Fruit fly (Drosophila melanogaster) whole organism: Measurements from ENCODE around the gene CG31928.

Source experiments
- CG8478 ChIP-seq: fragments of >200 bp; optimal IDR thresholded peaks from 2 replicates; lab custom pipeline; 2018; ENCODE audit warnings: inconsistent platforms
- Dll ChIP-seq: fragments of >200 bp; optimal IDR thresholded peaks from 2 replicates; lab custom pipeline; 2017
- EcR ChIP-seq, 2 experiments: fragments of >200 bp; optimal IDR thresholded peaks; 2 replicates each; lab custom pipeline; 2017; ENCODE audit warnings: missing biosample characterization in 2 of 2, missing genetic modification characterization in 2 of 2, missing genetic modification reagents in 2 of 2
- pan ChIP-seq: fragments of >200 bp; optimal IDR thresholded peaks from 2 replicates; lab custom pipeline; 2017
- psq ChIP-seq: fragments of >200 bp; optimal IDR thresholded peaks from 2 replicates; lab custom pipeline; 2017
- usp ChIP-seq: fragments of >200 bp; optimal IDR thresholded peaks from 2 replicates; lab custom pipeline; 2017; ENCODE audit warnings: missing biosample characterization, missing genetic modification characterization, mixed read lengths

The CG31928 gene

dm6 chr2L:1491791-1492345 lies at the start of gene CG31928:
Gene CG31928 (plus strand): TSS chr2L:1492295.
- no peak for TF ChIP-seq Dll (lab: Kevin White, UChicago)
- no peak for TF ChIP-seq psq (lab: Kevin White, UChicago)
- TF ChIP-seq CG8478 (lab: Kevin White, UChicago), result no peak
- TF ChIP-seq pan (lab: Kevin White, UChicago), result no peak
- TF ChIP-seq EcR (GFP tag; optimal IDR thresholded peaks at IDR 0.05; lab: Kevin White, UChicago), result no peak
- TF ChIP-seq usp (GFP tag; lab: Kevin White, UChicago), result no peak

DNA sequence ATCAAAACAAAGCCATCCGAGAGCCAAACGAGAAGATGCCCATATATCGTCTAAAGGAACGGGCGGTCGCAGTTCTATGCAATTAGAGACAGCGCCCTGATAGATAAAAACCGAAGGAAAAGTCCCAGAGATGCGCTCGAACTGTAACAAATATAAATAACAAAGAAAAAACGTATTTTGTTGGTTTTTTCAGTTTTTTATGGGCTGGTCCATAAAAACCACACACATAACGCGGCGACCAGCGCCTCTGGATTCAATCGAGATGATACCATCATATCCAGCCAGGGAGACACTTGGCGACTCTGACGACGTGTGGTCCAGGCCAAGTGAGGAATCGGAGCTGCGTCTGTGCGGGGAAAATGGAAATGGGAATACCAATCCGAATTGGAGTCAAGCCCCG lies 48.6 kb upstream of the CG31928 start:
- TF ChIP-seq usp (GFP tag; lab: Kevin White, UChicago), result no peak
- TF ChIP-seq Dll (lab: Kevin White, UChicago), result no peak
- no peak for TF ChIP-seq CG8478 (lab: Kevin White, UChicago)
- TF ChIP-seq psq (lab: Kevin White, UChicago), result no peak
- no peak for TF ChIP-seq pan (lab: Kevin White, UChicago)
- TF ChIP-seq EcR (GFP tag; optimal IDR thresholded peaks at IDR 0.05; lab: Kevin White, UChicago), result no peak

- TF ChIP-seq Dll (lab: Kevin White, UChicago), result no peak
- TF ChIP-seq CG8478 (lab: Kevin White, UChicago), result no peak
- TF ChIP-seq psq (lab: Kevin White, UChicago), result no peak
These were observed 47.0 kb upstream of the CG31928 start for dm6 chr2L:1445048-1445447.

DNA sequence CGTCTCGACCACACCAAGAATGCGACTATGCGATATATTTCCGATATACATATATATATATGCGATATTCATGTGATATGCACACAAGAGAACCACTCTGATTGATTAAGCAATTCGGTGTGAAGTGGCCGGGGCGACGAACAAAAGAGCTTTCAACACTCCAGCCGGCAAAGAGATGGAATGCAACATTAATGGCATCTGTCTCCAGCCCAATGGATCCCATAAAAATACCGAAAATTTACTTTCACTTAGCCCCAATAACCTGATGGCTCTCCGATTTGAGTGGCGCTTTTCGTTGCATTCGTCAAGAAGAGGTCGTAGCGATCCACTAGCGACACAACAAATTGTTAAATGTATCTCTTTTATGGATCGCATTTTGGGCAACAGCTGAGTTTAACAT lies 45.4 kb upstream of the CG31928 start:
- TF ChIP-seq CG8478 (lab: Kevin White, UChicago), result no peak
- no peak for TF ChIP-seq pan (lab: Kevin White, UChicago)
- TF ChIP-seq EcR (GFP tag; optimal IDR thresholded peaks at IDR 0.05; lab: Kevin White, UChicago), result no peak
- no peak for TF ChIP-seq Dll (lab: Kevin White, UChicago)
- no peak for TF ChIP-seq usp (GFP tag; lab: Kevin White, UChicago)
- no peak for TF ChIP-seq psq (lab: Kevin White, UChicago)

DNA sequence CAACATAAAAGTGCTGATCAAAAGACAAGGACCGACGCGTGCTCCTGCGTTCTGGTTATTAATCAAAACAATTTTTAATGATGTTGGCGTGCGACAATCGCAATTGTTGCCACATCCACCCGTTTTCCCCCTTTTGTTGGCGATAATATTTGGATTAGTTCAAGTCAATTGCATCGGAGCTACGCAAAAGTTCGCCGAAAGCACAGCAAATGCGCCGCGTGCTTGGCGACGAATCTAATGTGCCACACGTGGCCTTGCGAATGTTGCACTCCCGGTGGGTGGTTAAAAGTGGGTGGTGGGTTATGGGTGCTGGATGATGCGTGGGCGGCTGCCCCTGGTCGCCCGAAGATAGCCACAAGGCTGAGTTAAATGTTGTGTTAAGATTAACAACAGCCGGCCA lies 44.4 kb upstream of the CG31928 start:
- no peak for TF ChIP-seq Dll (lab: Kevin White, UChicago)
- TF ChIP-seq EcR (GFP tag; optimal IDR thresholded peaks at IDR 0.05; lab: Kevin White, UChicago), result no peak
- TF ChIP-seq pan (lab: Kevin White, UChicago), result no peak
- TF ChIP-seq usp (GFP tag; lab: Kevin White, UChicago), result no peak
- no peak for TF ChIP-seq psq (lab: Kevin White, UChicago)
- TF ChIP-seq CG8478 (lab: Kevin White, UChicago), result no peak

DNA sequence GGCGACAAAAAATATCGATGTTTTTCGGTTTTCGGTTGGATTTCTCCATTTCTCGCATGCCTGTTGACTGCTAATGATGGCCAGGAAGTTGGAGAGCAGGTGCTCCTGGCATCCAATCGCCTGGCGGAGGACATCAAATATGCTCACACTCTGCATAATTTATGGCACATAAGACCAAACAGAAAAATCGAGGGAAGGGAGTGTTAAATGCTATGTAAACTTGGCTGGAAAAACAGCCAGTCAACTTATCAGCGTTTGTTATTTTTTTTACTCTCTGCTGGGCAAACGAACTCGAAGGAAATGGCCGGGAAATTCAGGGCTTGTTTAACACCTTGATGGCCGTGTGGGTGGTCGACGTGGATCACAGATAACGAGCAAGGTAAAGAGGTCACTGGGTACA lies 43.9 kb upstream of the CG31928 start:
- no peak for TF ChIP-seq usp (GFP tag; lab: Kevin White, UChicago)
- no peak for TF ChIP-seq pan (lab: Kevin White, UChicago)

DNA sequence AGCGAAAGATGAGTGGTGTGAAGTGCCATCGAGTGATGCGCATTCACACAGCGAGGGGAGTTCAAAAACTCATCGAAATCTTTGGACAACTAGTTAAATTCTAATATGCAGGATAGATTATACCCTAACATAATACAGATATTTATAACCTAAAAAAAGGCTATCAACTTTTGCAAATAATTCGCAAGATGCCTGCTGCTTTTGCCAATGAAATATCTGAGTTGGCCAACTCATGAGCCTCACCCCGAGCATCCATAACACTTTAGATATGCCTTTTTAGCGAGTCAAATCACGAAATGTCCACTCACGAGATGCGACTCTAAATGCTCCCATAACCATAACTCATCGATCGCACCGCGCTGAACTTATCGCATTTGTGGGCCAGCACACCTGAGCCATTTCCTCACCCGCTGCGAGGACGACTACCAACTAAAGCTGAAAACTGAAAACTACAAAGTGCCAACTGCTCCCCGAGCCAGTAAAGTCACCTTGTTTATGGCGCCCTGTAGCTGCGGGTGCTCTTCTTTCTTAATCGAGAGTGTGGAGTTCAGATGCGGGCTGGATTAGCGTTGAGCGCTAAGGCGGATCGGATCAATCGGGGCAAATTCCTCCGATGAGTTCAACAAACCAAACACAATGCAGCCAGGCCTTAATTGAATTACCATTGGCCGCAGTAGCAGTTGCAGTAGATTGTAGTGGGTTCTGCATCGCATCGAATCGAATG lies 42.2 kb upstream of the CG31928 start:
- TF ChIP-seq pan (lab: Kevin White, UChicago) (no peak), Dll (lab: Kevin White, UChicago) (no peak), usp (GFP tag; lab: Kevin White, UChicago) (no peak), psq (lab: Kevin White, UChicago) (no peak), CG8478 (lab: Kevin White, UChicago) (no peak), EcR (GFP tag; optimal IDR thresholded peaks at IDR 0.05; lab: Kevin White, UChicago) (no peak)

DNA sequence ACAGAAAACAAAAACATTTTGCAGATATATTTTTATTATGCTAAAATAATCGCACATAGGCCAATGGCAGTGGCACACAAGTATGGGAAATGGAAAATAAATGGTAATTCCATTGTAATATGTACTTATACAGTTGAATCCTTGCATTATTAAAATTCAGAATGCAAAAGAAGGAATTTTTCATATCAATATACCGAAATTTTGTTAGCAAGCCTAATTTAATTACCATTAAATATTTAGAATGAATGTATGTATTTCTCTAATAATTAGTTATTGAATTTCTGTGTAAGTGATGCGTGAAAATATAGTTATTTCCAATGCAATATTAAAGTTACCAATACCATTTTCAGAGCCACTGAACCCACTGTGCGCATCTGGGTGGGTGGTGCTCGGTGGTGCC lies 36.6 kb upstream of the CG31928 start:
- TF ChIP-seq pan (lab: Kevin White, UChicago) (no peak), EcR (GFP tag; optimal IDR thresholded peaks at IDR 0.05; lab: Kevin White, UChicago) (no peak), CG8478 (lab: Kevin White, UChicago) (no peak), Dll (lab: Kevin White, UChicago) (no peak), usp (GFP tag; lab: Kevin White, UChicago) (no peak), psq (lab: Kevin White, UChicago) (no peak)

DNA sequence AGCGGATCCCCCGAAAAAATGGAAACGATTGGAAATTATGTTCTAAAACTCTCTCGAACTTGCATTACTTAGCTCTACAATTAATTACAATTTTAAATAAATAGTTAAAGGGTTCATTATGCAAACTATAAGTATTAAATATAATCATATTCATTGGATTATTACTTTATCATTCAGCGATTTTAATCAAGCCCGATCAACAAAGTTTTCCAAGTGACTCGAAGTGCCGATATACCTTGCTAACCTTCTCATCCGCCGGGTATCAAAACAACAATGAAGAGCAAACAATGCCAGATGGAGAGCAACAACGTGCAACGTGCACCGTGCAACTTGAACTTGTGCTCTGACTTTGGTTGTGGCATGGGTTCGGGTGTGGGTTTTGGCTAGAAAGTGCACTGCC lies 35.8 kb upstream of the CG31928 start:
- TF ChIP-seq pan (lab: Kevin White, UChicago), result peak; percentile 23
- no peak for TF ChIP-seq EcR (GFP tag; optimal IDR thresholded peaks at IDR 0.05; lab: Kevin White, UChicago)
- TF ChIP-seq CG8478 (lab: Kevin White, UChicago), result no peak
- TF ChIP-seq psq (lab: Kevin White, UChicago), result no peak

DNA sequence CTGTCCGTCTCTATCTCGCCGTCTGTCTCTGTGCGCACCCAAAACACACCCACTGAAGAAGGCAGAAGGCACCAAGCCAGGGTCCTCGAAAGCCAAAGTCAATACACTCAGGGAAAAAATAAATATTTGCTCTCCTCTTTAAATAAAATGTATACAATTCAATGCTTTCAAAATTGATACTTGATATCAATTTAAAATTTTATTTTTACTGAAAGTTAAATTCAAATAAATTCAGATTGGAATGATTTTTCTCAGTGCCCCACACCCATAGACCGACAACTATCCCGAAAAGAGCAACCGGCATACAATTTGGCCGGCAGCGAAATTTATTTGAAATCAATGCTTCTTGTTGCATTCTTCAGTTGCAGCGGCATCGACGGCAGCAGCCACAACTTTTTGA lies 35.3 kb upstream of the CG31928 start:
- TF ChIP-seq pan (lab: Kevin White, UChicago) (no peak), CG8478 (lab: Kevin White, UChicago) (no peak), Dll (lab: Kevin White, UChicago) (no peak), usp (GFP tag; lab: Kevin White, UChicago) (no peak), EcR (GFP tag; optimal IDR thresholded peaks at IDR 0.05; lab: Kevin White, UChicago) (no peak), psq (lab: Kevin White, UChicago) (no peak)

- TF ChIP-seq pan (lab: Kevin White, UChicago), result no peak
- TF ChIP-seq CG8478 (lab: Kevin White, UChicago), result no peak
- TF ChIP-seq Dll (lab: Kevin White, UChicago), result no peak
- no peak for TF ChIP-seq usp (GFP tag; lab: Kevin White, UChicago)
- TF ChIP-seq EcR (GFP tag; optimal IDR thresholded peaks at IDR 0.05; lab: Kevin White, UChicago), result no peak
- TF ChIP-seq psq (lab: Kevin White, UChicago), result no peak
These were observed 33.4 kb upstream of the CG31928 start for dm6 chr2L:1458584-1459203.
